Fruit fly (Drosophila melanogaster) whole organism, embryonic: ENCODE data around the gene CG12075.

Experiments used
- CG11456 ChIP-seq: fragments of 200-800 bp; sonication (Bioruptor generic); IDR thresholded peaks from 3 replicates; pipeline ENCODE4 v1.3.6; 2022; ENCODE audit warnings: missing biosample characterization, missing genetic modification characterization
- CG1233 ChIP-seq: fragments of 200-800 bp; sonication (Bioruptor generic); optimal IDR thresholded peaks from 4 replicates; lab custom pipeline; 2018; ENCODE audit warnings: missing biosample characterization, mild to moderate bottlenecking, missing genetic modification characterization
- CG14710 ChIP-seq: fragments of 200-800 bp; sonication (Bioruptor generic); optimal IDR thresholded peaks from 3 replicates; lab custom pipeline; 2019; ENCODE audit warnings: missing biosample characterization, mild to moderate bottlenecking, missing genetic modification characterization, moderate library complexity
- CG15514 ChIP-seq: fragments of 200-800 bp; sonication (Bioruptor generic); optimal IDR thresholded peaks from 3 replicates; lab custom pipeline; 2017; ENCODE audit warnings: missing biosample characterization, missing genetic modification characterization, mild to moderate bottlenecking, moderate library complexity, missing genetic modification reagents
- CG17385 ChIP-seq: fragments of 200-800 bp; sonication (Bioruptor generic); optimal IDR thresholded peaks from 3 replicates; lab custom pipeline; 2018; ENCODE audit warnings: missing biosample characterization, mild to moderate bottlenecking, missing genetic modification characterization
- CG3163 ChIP-seq: fragments of 200-800 bp; sonication (Bioruptor generic); optimal IDR thresholded peaks from 3 replicates; lab custom pipeline; 2016; ENCODE audit warnings: missing biosample characterization, missing genetic modification characterization
- CG3281 ChIP-seq: fragments of 200-800 bp; sonication (Bioruptor generic); optimal IDR thresholded peaks from 3 replicates; lab custom pipeline; 2017; ENCODE audit warnings: missing biosample characterization, mild to moderate bottlenecking, missing genetic modification characterization
- CG34376 ChIP-seq: fragments of 200-800 bp; sonication (Bioruptor generic); optimal IDR thresholded peaks from 2 replicates; lab custom pipeline; 2018; ENCODE audit warnings: missing biosample characterization, mild to moderate bottlenecking, missing genetic modification characterization
- CG4328 ChIP-seq: fragments of 200-800 bp; sonication (Bioruptor generic); optimal IDR thresholded peaks from 3 replicates; lab custom pipeline; 2017; ENCODE audit warnings: missing biosample characterization, missing genetic modification reagents, missing genetic modification characterization
- CG6791 ChIP-seq: fragments of 200-800 bp; sonication (Bioruptor generic); IDR thresholded peaks from 3 replicates; pipeline ENCODE4 v1.3.6; 2022; ENCODE audit warnings: missing biosample characterization, missing genetic modification characterization; ENCODE audit not compliant: partially characterized antibody
- CG8089 ChIP-seq: fragments of 200-800 bp; sonication (Bioruptor generic); optimal IDR thresholded peaks from 3 replicates; lab custom pipeline; 2016; ENCODE audit warnings: missing biosample characterization, missing genetic modification characterization
- CG8388 ChIP-seq: fragments of 200-800 bp; sonication (Bioruptor generic); optimal IDR thresholded peaks from 2 replicates; lab custom pipeline; 2019; ENCODE audit warnings: missing biosample characterization, mild to moderate bottlenecking, missing genetic modification characterization, moderate library complexity
- CG9609 ChIP-seq: fragments of 200-800 bp; sonication (Bioruptor generic); optimal IDR thresholded peaks from 3 replicates; lab custom pipeline; 2016; ENCODE audit warnings: missing biosample characterization, missing genetic modification characterization
- CTCF ChIP-seq: fragments of 200-800 bp; sonication (Bioruptor generic); optimal IDR thresholded peaks from 2 replicates; lab custom pipeline; 2017; ENCODE audit warnings: missing biosample characterization, mild to moderate bottlenecking, missing genetic modification characterization, moderate library complexity
- Dbx ChIP-seq: fragments of 200-800 bp; sonication (Bioruptor generic); IDR thresholded peaks from 3 replicates; pipeline ENCODE4 v1.3.6; 2022; ENCODE audit warnings: missing biosample characterization, missing genetic modification characterization
- Deaf1 ChIP-seq: fragments of 200-800 bp; optimal IDR thresholded peaks from 3 replicates; lab custom pipeline; 2019; ENCODE audit warnings: missing biosample characterization, mild to moderate bottlenecking, missing genetic modification characterization, moderate library complexity
- Dfd ChIP-seq, 2 experiments: fragments of >200 bp; optimal IDR thresholded peaks; 2 replicates each; lab custom pipeline; 2017; ENCODE audit warnings: missing biosample characterization in 2 of 2, missing genetic modification characterization in 2 of 2
- Dp ChIP-seq: fragments of 200-800 bp; sonication (Bioruptor generic); optimal IDR thresholded peaks from 2 replicates; lab custom pipeline; 2018; ENCODE audit warnings: missing biosample characterization, mild to moderate bottlenecking, missing genetic modification characterization, moderate library complexity
- Eip74EF ChIP-seq, 2 experiments: fragments of 200-800 bp in 1 of 2; fragments of >200 bp in 1 of 2; sonication (Bioruptor generic) in 1 of 2; optimal IDR thresholded peaks; 2 replicates each; lab custom pipeline; 2017 to 2019; ENCODE audit warnings: missing biosample characterization in 2 of 2, missing genetic modification characterization in 2 of 2, mild to moderate bottlenecking in 1 of 2, moderate library complexity in 1 of 2
- Fer2 ChIP-seq: fragments of 200-800 bp; sonication (Bioruptor generic); optimal IDR thresholded peaks from 2 replicates; lab custom pipeline; 2018; ENCODE audit warnings: missing biosample characterization, mild to moderate bottlenecking, missing genetic modification characterization, moderate library complexity
- Kr ChIP-seq: fragments of 200-800 bp; sonication (Bioruptor generic); optimal IDR thresholded peaks from 2 replicates; lab custom pipeline; 2017; ENCODE audit warnings: missing biosample characterization, mild to moderate bottlenecking, missing genetic modification characterization
- MESR4 ChIP-seq: fragments of 200-800 bp; sonication (Bioruptor generic); optimal IDR thresholded peaks from 2 replicates; lab custom pipeline; 2018; ENCODE audit warnings: missing biosample characterization, mild to moderate bottlenecking, missing genetic modification characterization, moderate library complexity
- Mes4 ChIP-seq: fragments of 200-800 bp; sonication (Bioruptor generic); optimal IDR thresholded peaks from 2 replicates; lab custom pipeline; 2016; ENCODE audit warnings: missing biosample characterization, missing genetic modification characterization
- Myb ChIP-seq: fragments of 200-800 bp; sonication (Bioruptor generic); optimal IDR thresholded peaks from 2 replicates; lab custom pipeline; 2016; ENCODE audit warnings: missing biosample characterization, missing genetic modification characterization
- Oli ChIP-seq: fragments of 200-800 bp; sonication (Bioruptor generic); optimal IDR thresholded peaks from 2 replicates; lab custom pipeline; 2018; ENCODE audit warnings: missing biosample characterization, mild to moderate bottlenecking, missing genetic modification characterization, moderate library complexity
- Scr ChIP-seq: fragments of 200-800 bp; sonication (Bioruptor generic); IDR thresholded peaks from 2 replicates; pipeline ENCODE4 v1.3.6; 2022; ENCODE audit warnings: missing biosample characterization, missing genetic modification characterization; ENCODE audit not compliant: partially characterized antibody
- Ssrp ChIP-seq: fragments of 200-800 bp; sonication (Bioruptor generic); optimal IDR thresholded peaks from 2 replicates; lab custom pipeline; 2018; ENCODE audit warnings: missing biosample characterization, mild to moderate bottlenecking, missing genetic modification characterization, moderate library complexity
- ato ChIP-seq: fragments of 200-800 bp; sonication (Bioruptor generic); IDR thresholded peaks from 2 replicates; pipeline ENCODE4 v1.3.6; 2022; ENCODE audit warnings: missing biosample characterization, missing genetic modification characterization; ENCODE audit not compliant: partially characterized antibody
- bsh ChIP-seq, 2 experiments: fragments of 200-800 bp; sonication (Bioruptor generic); optimal IDR thresholded peaks; 2 replicates each; lab custom pipeline; 2017 to 2018; ENCODE audit warnings: mild to moderate bottlenecking in 2 of 2, missing biosample characterization in 2 of 2, missing genetic modification characterization in 2 of 2, moderate library complexity in 1 of 2
- chinmo ChIP-seq: fragments of 200-800 bp; sonication (Bioruptor generic); IDR thresholded peaks from 4 replicates; pipeline ENCODE4 v1.3.6; 2022; ENCODE audit warnings: missing biosample characterization, missing genetic modification characterization; ENCODE audit not compliant: partially characterized antibody
- crol ChIP-seq: fragments of 200-800 bp; sonication (Bioruptor generic); IDR thresholded peaks from 2 replicates; pipeline ENCODE4 v1.3.6; 2022; ENCODE audit warnings: missing biosample characterization, missing genetic modification characterization
- cwo ChIP-seq: fragments of 200-800 bp; sonication (Bioruptor generic); optimal IDR thresholded peaks from 3 replicates; lab custom pipeline; 2017; ENCODE audit warnings: missing biosample characterization, missing genetic modification characterization, mild to moderate bottlenecking, moderate library complexity, missing genetic modification reagents
- dmrt99B ChIP-seq: fragments of 200-800 bp; sonication (Bioruptor generic); optimal IDR thresholded peaks from 2 replicates; lab custom pipeline; 2018; ENCODE audit warnings: missing biosample characterization, mild to moderate bottlenecking, missing genetic modification characterization, moderate library complexity
- exex ChIP-seq: fragments of 200-800 bp; sonication (Bioruptor generic); optimal IDR thresholded peaks from 4 replicates; lab custom pipeline; 2018; ENCODE audit warnings: missing biosample characterization, mild to moderate bottlenecking, missing genetic modification characterization, moderate library complexity
- gro ChIP-seq: fragments of 200-800 bp; sonication (Bioruptor generic); optimal IDR thresholded peaks from 2 replicates; lab custom pipeline; 2016; ENCODE audit warnings: missing biosample characterization, missing genetic modification characterization
- kni ChIP-seq: fragments of 200-800 bp; sonication (Bioruptor generic); optimal IDR thresholded peaks from 3 replicates; lab custom pipeline; 2017; ENCODE audit warnings: mild to moderate bottlenecking, missing biosample characterization, missing genetic modification reagents, missing genetic modification characterization
- nerfin-2 ChIP-seq: fragments of 200-800 bp; sonication (Bioruptor generic); IDR thresholded peaks from 2 replicates; pipeline ENCODE4 v1.3.6; 2022; ENCODE audit warnings: missing biosample characterization, missing genetic modification characterization; ENCODE audit not compliant: partially characterized antibody
- odd ChIP-seq: fragments of 200-800 bp; sonication (Bioruptor generic); optimal IDR thresholded peaks from 2 replicates; lab custom pipeline; 2017; ENCODE audit warnings: missing biosample characterization, mild to moderate bottlenecking, missing genetic modification characterization
- otp ChIP-seq: fragments of 200-800 bp; sonication (Bioruptor generic); IDR thresholded peaks from 3 replicates; pipeline ENCODE4, ENCODE4 v1.3.6; 2022; ENCODE audit warnings: missing biosample characterization, missing genetic modification characterization
- peb ChIP-seq: fragments of 200-800 bp; sonication (Bioruptor generic); IDR thresholded peaks from 2 replicates; pipeline ENCODE4 v1.3.6; 2022; ENCODE audit warnings: missing biosample characterization, missing genetic modification characterization
- pho ChIP-seq: fragments of 200-800 bp; sonication (Bioruptor generic); optimal IDR thresholded peaks from 2 replicates; lab custom pipeline; 2016; ENCODE audit warnings: missing biosample characterization, missing genetic modification characterization
- pzg ChIP-seq: fragments of 200-800 bp; sonication (Bioruptor generic); optimal IDR thresholded peaks from 3 replicates; lab custom pipeline; 2018; ENCODE audit warnings: missing biosample characterization, mild to moderate bottlenecking, missing genetic modification characterization, moderate library complexity
- row ChIP-seq: fragments of 200-800 bp; sonication (Bioruptor generic); IDR thresholded peaks from 3 replicates; pipeline ENCODE4 v1.3.6; 2022; ENCODE audit warnings: missing biosample characterization, missing genetic modification characterization
- sc ChIP-seq, 3 experiments: fragments of >200 bp in 2 of 3; fragments of 200-800 bp in 1 of 3; sonication (Bioruptor generic) in 1 of 3; optimal IDR thresholded peaks; 2 replicates in 2 of 3; 3 replicates in 1 of 3; lab custom pipeline; 2017; ENCODE audit warnings: mild to moderate bottlenecking in 1 of 3, missing biosample characterization in 1 of 3, missing genetic modification characterization in 1 of 3, missing genetic modification reagents in 1 of 3
- sd ChIP-seq: fragments of 200-800 bp; sonication (Bioruptor generic); optimal IDR thresholded peaks from 3 replicates; lab custom pipeline; 2018; ENCODE audit warnings: missing biosample characterization, mild to moderate bottlenecking, missing genetic modification characterization, moderate library complexity
- sens-2 ChIP-seq: fragments of 200-800 bp; sonication (Bioruptor generic); IDR thresholded peaks from 2 replicates; pipeline ENCODE4 v1.3.6; 2022; ENCODE audit warnings: missing biosample characterization, missing genetic modification characterization
- shn ChIP-seq: fragments of 200-800 bp; sonication (Bioruptor generic); optimal IDR thresholded peaks from 3 replicates; lab custom pipeline; 2016; ENCODE audit warnings: missing biosample characterization, missing genetic modification characterization
- slp2 ChIP-seq: fragments of 200-800 bp; sonication (Bioruptor generic); optimal IDR thresholded peaks from 2 replicates; lab custom pipeline; 2016; ENCODE audit warnings: missing biosample characterization, missing genetic modification characterization
- ttk ChIP-seq: fragments of 200-800 bp; sonication (Bioruptor generic); IDR thresholded peaks from 2 replicates; pipeline ENCODE4 v2.1.2; 2022; ENCODE audit warnings: missing biosample characterization, missing genetic modification characterization
- tx ChIP-seq: fragments of 200-800 bp; sonication (Bioruptor generic); optimal IDR thresholded peaks from 2 replicates; lab custom pipeline; 2016; ENCODE audit warnings: missing biosample characterization, missing genetic modification characterization

CG12075 gene

DNA sequence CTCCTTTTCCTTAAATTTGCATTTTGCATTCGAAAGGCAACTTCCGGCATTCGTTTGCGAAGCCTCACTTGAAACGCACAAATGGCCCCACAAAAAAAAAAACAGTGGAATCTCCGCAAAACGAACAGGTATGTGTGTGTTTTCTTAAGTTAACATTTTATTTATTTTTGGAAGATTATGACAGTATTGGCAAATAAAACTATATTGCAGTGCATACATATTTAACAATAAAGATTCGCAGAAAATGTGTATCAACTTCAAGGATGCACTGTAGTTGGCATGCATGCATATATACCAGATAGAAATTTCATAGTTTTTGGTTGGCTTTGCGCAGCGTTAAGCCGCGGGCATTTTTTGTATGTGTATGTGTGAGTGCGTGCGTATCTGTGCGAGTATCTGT lies 939 bp upstream of the CG12075 start (continued):
- TF ChIP-seq Myb (GFP tag; lab: Kevin White, UChicago): no peak
- 0 out of 3 replicates have a peak, but pooled peaks have one; percentile 25 for TF ChIP-seq Dbx (GFP tag; lab: Robert Waterston, UW)
- TF ChIP-seq CG9609 (GFP tag; lab: Kevin White, UChicago): no peak
- TF ChIP-seq cwo (GFP tag; lab: Kevin White, UChicago): no peak
- TF ChIP-seq Oli (tag; lab: Kevin White, UChicago): peak; percentile 20
- 0 out of 3 replicates have a peak, but pooled peaks have one; percentile 27 for TF ChIP-seq otp (GFP tag; lab: Robert Waterston, UW)
- TF ChIP-seq shn (GFP tag; lab: Kevin White, UChicago): no peak
- TF ChIP-seq ato (GFP tag; lab: Robert Waterston, UW): no peak
- TF ChIP-seq CG15514 (GFP tag; lab: Kevin White, UChicago): no peak
- no peak for TF ChIP-seq tx
- TF ChIP-seq CG1233: no peak
- TF ChIP-seq sens-2 (GFP tag; lab: Robert Waterston, UW): no peak
- no peak for TF ChIP-seq CTCF
- peak; percentile 2 for TF ChIP-seq Fer2 (tag; lab: Kevin White, UChicago)
- peak; percentile 43 for TF ChIP-seq dmrt99B (tag; lab: Kevin White, UChicago)
- no peak for TF ChIP-seq Deaf1 (tag; lab: Kevin White, UChicago)
- TF ChIP-seq CG34376 (GFP tag; lab: Kevin White, UChicago): no peak
- no peak for TF ChIP-seq CG4328 (GFP tag; lab: Kevin White, UChicago)
- no peak for TF ChIP-seq Scr (GFP tag; lab: Robert Waterston, UW)
- TF ChIP-seq Dfd (GFP tag; optimal IDR thresholded peaks at IDR 0.05; lab: Kevin White, UChicago): no peak
- no peak for TF ChIP-seq CG6791 (GFP tag; lab: Robert Waterston, UW)
- TF ChIP-seq row: peak; percentile 58; the same call in 2 of the 3 replicates
- TF ChIP-seq nerfin-2 (GFP tag; lab: Robert Waterston, UW): no peak
- TF ChIP-seq ttk (GFP tag; lab: Robert Waterston, UW): peak; percentile 68
- TF ChIP-seq CG14710 (tag; lab: Kevin White, UChicago): no peak
- peak in 1 of 2 experiments; percentile 36 for TF ChIP-seq Eip74EF (GFP tag; optimal IDR thresholded peaks at IDR 0.05; lab: Kevin White, UChicago)
- TF ChIP-seq pho (GFP tag; lab: Kevin White, UChicago): no peak
- TF ChIP-seq CG8089 (GFP tag; lab: Kevin White, UChicago): no peak
- no peak for TF ChIP-seq peb (GFP tag; lab: Robert Waterston, UW)
- no peak for TF ChIP-seq MESR4 (GFP tag; lab: Kevin White, UChicago)
- TF ChIP-seq CG11456: 0 out of 3 replicates have a peak, but pooled peaks have one; percentile 9
- no peak for TF ChIP-seq Dp
- no peak for TF ChIP-seq CG3163 (GFP tag; lab: Kevin White, UChicago)
- TF ChIP-seq CG3281 (GFP tag; lab: Kevin White, UChicago): no peak
- no peak for TF ChIP-seq chinmo (GFP tag; lab: Robert Waterston, UW)
- TF ChIP-seq Kr (GFP tag; lab: Kevin White, UChicago): no peak
- no peak for TF ChIP-seq gro
- TF ChIP-seq odd: no peak
- TF ChIP-seq slp2 (GFP tag; lab: Kevin White, UChicago): no peak
- TF ChIP-seq sd: no peak
- TF ChIP-seq CG8388 (GFP tag; lab: Kevin White, UChicago): peak; percentile 48
- no peak for TF ChIP-seq pzg (GFP tag; lab: Kevin White, UChicago)
- TF ChIP-seq kni (GFP tag; lab: Kevin White, UChicago): no peak
- no peak for TF ChIP-seq exex
- peak; percentile 10 for TF ChIP-seq Ssrp (tag; lab: Kevin White, UChicago)
- no peak for TF ChIP-seq Mes4 (GFP tag; lab: Kevin White, UChicago)
- TF ChIP-seq bsh (GFP tag; optimal IDR thresholded peaks at IDR 0.05; lab: Kevin White, UChicago): peak in 1 of 2 experiments; percentile 54
- peak; percentile 6 for TF ChIP-seq CG17385 (GFP tag; lab: Kevin White, UChicago)
- no peak for TF ChIP-seq crol (GFP tag; lab: Robert Waterston, UW)
- TF ChIP-seq sc (optimal IDR thresholded peaks at IDR 0.05; lab: Kevin White, UChicago): no peak
- TF ChIP-seq sc (GFP tag; optimal IDR thresholded peaks at IDR 0.05; lab: Kevin White, UChicago): no peak
